Worm (Caenorhabditis elegans) whole organism, L3 larva: ENCODE measurements around the gene str-3.

Experiments used
- daf-12 ChIP-seq: fragments of 150-350 bp; optimal IDR thresholded peaks from 2 replicates; lab custom pipeline; 2014; ENCODE audit warnings: missing biosample characterization, missing genetic modification reagents, missing genetic modification characterization
- fos-1 ChIP-seq: fragments of 150-350 bp; optimal IDR thresholded peaks from 2 replicates; lab custom pipeline; 2014; ENCODE audit warnings: missing biosample characterization, missing genetic modification characterization
- mdl-1 ChIP-seq: fragments of 150-350 bp; optimal IDR thresholded peaks from 2 replicates; lab custom pipeline; 2014; ENCODE audit warnings: missing biosample characterization, missing genetic modification characterization
- mml-1 ChIP-seq: fragments of 150-350 bp; sonication (generic microtip); optimal IDR thresholded peaks from 3 replicates; lab custom pipeline; 2014; ENCODE audit warnings: missing biosample characterization, missing genetic modification characterization
- pha-4 ChIP-seq: fragments of 150-350 bp; optimal IDR thresholded peaks from 2 replicates; lab custom pipeline; 2014; ENCODE audit warnings: missing biosample characterization, missing genetic modification reagents, missing genetic modification characterization
- skn-1 ChIP-seq: fragments of 150-350 bp; optimal IDR thresholded peaks from 2 replicates; lab custom pipeline; 2014; ENCODE audit warnings: missing biosample characterization, missing genetic modification characterization

DNA sequence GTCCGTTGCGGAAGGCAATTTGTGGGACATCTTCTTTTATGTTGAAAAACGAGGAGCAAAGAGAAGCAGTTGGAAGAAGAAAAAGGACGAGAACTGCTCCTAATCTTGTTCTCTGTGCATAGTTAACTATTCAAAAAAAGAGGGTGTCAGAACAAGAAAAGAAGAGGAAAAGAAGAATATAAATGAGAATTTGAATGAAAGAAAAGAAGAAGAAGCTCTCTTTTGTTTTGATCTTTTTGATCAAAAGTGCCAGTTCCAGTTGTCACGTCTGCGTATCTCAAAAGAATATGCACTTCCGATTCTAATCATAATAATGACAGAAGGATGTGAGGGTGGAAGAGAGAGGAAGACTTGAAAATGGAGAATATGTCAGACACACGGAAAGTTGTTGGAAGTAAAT lies 5.2 kb downstream of the str-3 start, which contains the start of gene M7.8:
- no peak for TF ChIP-seq mml-1 (tag; lab: Kevin White, UChicago)
- TF ChIP-seq fos-1 (tag; lab: Kevin White, UChicago) = no peak
- TF ChIP-seq mdl-1 (tag; lab: Kevin White, UChicago) = no peak
- TF ChIP-seq skn-1 (tag; lab: Kevin White, UChicago) = no peak
- TF ChIP-seq daf-12 (tag; lab: Kevin White, UChicago) = no peak
- no peak for TF ChIP-seq pha-4 (tag; lab: Kevin White, UChicago)
